Fruit fly (Drosophila melanogaster): ENCODE results near the gene loh.

dm6 chr2L:10396877-10397587, 45.3 kb upstream of the loh start:
- TF ChIP-seq Hr83 (GFP tag; optimal IDR thresholded peaks at IDR 0.05; ENCODE audit: poor library complexity, severe bottlenecking): no peak
- TF ChIP-seq pan (optimal IDR thresholded peaks at IDR 0.05): no peak
- TF ChIP-seq h (GFP tag; optimal IDR thresholded peaks at IDR 0.05): no peak
